Worm (Caenorhabditis elegans): Measurements from ENCODE around the gene oac-52.

The oac-52 gene

DNA sequence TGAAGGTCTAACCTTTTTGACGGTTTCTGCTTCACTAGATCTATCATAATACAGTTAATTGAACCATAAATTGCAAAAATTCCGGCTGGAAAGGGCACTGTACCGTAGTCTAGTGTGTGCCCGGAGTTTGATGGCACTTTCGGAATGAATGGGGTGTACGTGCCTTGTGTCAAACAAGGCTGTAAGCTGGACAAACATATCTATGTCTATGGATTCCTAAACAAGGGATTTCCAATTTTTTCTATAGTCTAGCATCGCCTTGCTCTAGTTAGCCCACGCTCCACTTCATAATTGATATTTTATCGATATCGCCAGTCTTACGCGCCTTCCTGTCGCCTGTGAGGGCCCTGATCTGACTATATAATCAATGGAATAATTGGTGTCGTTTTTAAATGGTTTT is at the start of gene oac-52:
TSS of gene oac-52 (minus strand) at position 101 of the 400 bp plus-strand sequence.
- TF ChIP-seq F39B2.1 (GFP tag; IDR thresholded peaks at IDR 0.05): no peak
- TF ChIP-seq F23B12.7 (tag; optimal IDR thresholded peaks at IDR 0.05; ENCODE audit: insufficient read depth): no peak
- TF ChIP-seq zfh-2 (GFP tag; conservative IDR thresholded peaks at IDR 0.05): no peak
- no peak for TF ChIP-seq ama-1 (optimal IDR thresholded peaks at IDR 0.05)
- no peak for TF ChIP-seq ama-1 (GFP tag; optimal IDR thresholded peaks at IDR 0.05)
- no peak for TF ChIP-seq F57A8.1 (GFP tag; optimal IDR thresholded peaks at IDR 0.05)
- no peak for TF ChIP-seq T26A5.8 (tag; optimal IDR thresholded peaks at IDR 0.05)
- TF ChIP-seq F37B4.10 (GFP tag; IDR thresholded peaks at IDR 0.05): no peak

ce11 chrIV:4395555-4395954 is 49.1 kb upstream of the oac-52 start:
- TF ChIP-seq mxl-1 (tag; optimal IDR thresholded peaks at IDR 0.05) (no peak), Y67H2A.10 (GFP tag; conservative IDR thresholded peaks at IDR 0.05) (no peak), snpc-3.4 (tag; optimal IDR thresholded peaks at IDR 0.05) (no peak), lin-26 (GFP tag; IDR thresholded peaks at IDR 0.05) (no peak), egl-18 (GFP tag; IDR thresholded peaks at IDR 0.05) (no peak), tbx-9 (tag; optimal IDR thresholded peaks at IDR 0.05; ENCODE audit: borderline replicate concordance) (no peak), Y95B8A.8 (GFP tag; IDR thresholded peaks at IDR 0.05) (no peak), aptf-2 (GFP tag; conservative IDR thresholded peaks at IDR 0.05) (no peak), madf-3 (GFP tag; IDR thresholded peaks at IDR 0.05) (no peak), snpc-1.3 (tag; optimal IDR thresholded peaks at IDR 0.05; ENCODE audit: insufficient read depth) (no peak)

ce11 chrIV:4393942-4394460 is 47.6 kb upstream of the oac-52 start, which contains the start of gene ell-1:
Gene ell-1, plus strand, starts transcription at chrIV:4394410.
- TF ChIP-seq let-607 (tag; optimal IDR thresholded peaks at IDR 0.05) (peak in 1 of 2 experiments; percentile 51), F57C9.4 (tag; optimal IDR thresholded peaks at IDR 0.05) (no peak), attf-6 (GFP tag; IDR thresholded peaks at IDR 0.05) (no peak), F55B11.4 (tag; optimal IDR thresholded peaks at IDR 0.05; ENCODE audit: borderline replicate concordance, insufficient read depth) (no peak), nhr-80 (tag; optimal IDR thresholded peaks at IDR 0.05) (peak; percentile 96), ceh-79 (tag; optimal IDR thresholded peaks at IDR 0.05) (no peak), attf-5 (GFP tag; optimal IDR thresholded peaks at IDR 0.05) (peak; percentile 36), hmg-1.2 (GFP tag; IDR thresholded peaks at IDR 0.05) (peak; percentile 29; the same call in 1 of the 2 replicates), zfh-2 (GFP tag; conservative IDR thresholded peaks at IDR 0.05) (peak; percentile 61; the same call in 1 of the 2 replicates)

- TF ChIP-seq hmg-1.2 (GFP tag; IDR thresholded peaks at IDR 0.05): peak; percentile 41
- no peak for TF ChIP-seq nhr-120 (GFP tag; IDR thresholded peaks at IDR 0.05)
- no peak for TF ChIP-seq nhr-80 (tag; optimal IDR thresholded peaks at IDR 0.05)
- TF ChIP-seq dpff-1 (tag; optimal IDR thresholded peaks at IDR 0.05): no peak
- TF ChIP-seq sea-2 (GFP tag; IDR thresholded peaks at IDR 0.05): no peak
- no peak for TF ChIP-seq fkh-3 (tag; optimal IDR thresholded peaks at IDR 0.05)
- no peak for TF ChIP-seq pha-4 (tag; optimal IDR thresholded peaks at IDR 0.05)
- peak; percentile 41; the same call in 1 of the 2 replicates for TF ChIP-seq Y53G8AR.9 (GFP tag; conservative IDR thresholded peaks at IDR 0.05)
- no peak for TF ChIP-seq repo-1 (tag; optimal IDR thresholded peaks at IDR 0.05)
- no peak for TF ChIP-seq let-607 (tag; optimal IDR thresholded peaks at IDR 0.05)
- no peak for TF ChIP-seq lsy-27 (tag; optimal IDR thresholded peaks at IDR 0.05; ENCODE audit: borderline replicate concordance, insufficient read depth)
- no peak for TF ChIP-seq ztf-18 (tag; optimal IDR thresholded peaks at IDR 0.05)
- peak; percentile 94 for TF ChIP-seq F33H1.4 (GFP tag; IDR thresholded peaks at IDR 0.05)
- TF ChIP-seq nfyb-1 (GFP tag; IDR thresholded peaks at IDR 0.05): no peak
- peak; percentile 71; the same call in 1 of the 2 replicates for TF ChIP-seq Y95B8A.8 (GFP tag; IDR thresholded peaks at IDR 0.05)
- TF ChIP-seq lag-1 (GFP tag; IDR thresholded peaks at IDR 0.05): no peak
- peak; percentile 1 for TF ChIP-seq athp-1 (tag; optimal IDR thresholded peaks at IDR 0.05)
- TF ChIP-seq hlh-12 (tag; optimal IDR thresholded peaks at IDR 0.05): no peak
- 0 out of 2 replicates have a peak, but pooled peaks have one; percentile 22 for TF ChIP-seq attf-6 (GFP tag; IDR thresholded peaks at IDR 0.05)
- peak; percentile 54 for TF ChIP-seq F49E8.2 (tag; optimal IDR thresholded peaks at IDR 0.05; ENCODE audit: insufficient read depth)
- TF ChIP-seq Y53F4B.3 (GFP tag; IDR thresholded peaks at IDR 0.05): no peak
- TF ChIP-seq xnd-1 (tag; optimal IDR thresholded peaks at IDR 0.05): peak; percentile 87
- no peak for TF ChIP-seq ztf-28 (GFP tag; IDR thresholded peaks at IDR 0.05)
These were observed 47.1 kb upstream of the oac-52 start for ce11 chrIV:4393488-4393887.

Data from whole organism, young adult.